Worm (Caenorhabditis elegans) whole organism, late embryonic: ENCODE measurements around the gene uroc-1.
"Not testable (repeated sequence)": the region's sequence is repeated elsewhere in the genome, so short reads cannot be mapped to it uniquely, and the experiment has no call there.

Experiments used
- C08G9.2 ChIP-seq: sonication (generic microtip); optimal IDR thresholded peaks from 2 replicates; lab custom pipeline; 2016; ENCODE audit warnings: mild to moderate bottlenecking, missing genetic modification characterization, moderate library complexity, missing compliant biosample characterization
- F13H6.1 ChIP-seq: sonication (generic microtip); optimal IDR thresholded peaks from 2 replicates; lab custom pipeline; 2016; ENCODE audit warnings: missing genetic modification characterization, missing compliant biosample characterization
- K09A11.1 ChIP-seq: sonication (generic microtip); optimal IDR thresholded peaks from 2 replicates; lab custom pipeline; 2017; ENCODE audit warnings: antibody characterized with exemption, mild to moderate bottlenecking, missing genetic modification characterization, missing compliant biosample characterization; ENCODE audit not compliant: insufficient read depth
- Y22D7AL.16 ChIP-seq: sonication (generic microtip); optimal IDR thresholded peaks from 2 replicates; lab custom pipeline; 2016; ENCODE audit warnings: missing genetic modification characterization, missing compliant biosample characterization
- ahr-1 ChIP-seq: sonication (generic microtip); optimal IDR thresholded peaks from 2 replicates; lab custom pipeline; 2016; ENCODE audit warnings: missing genetic modification characterization, missing compliant biosample characterization
- ama-1 ChIP-seq: fragments of 150-350 bp; optimal IDR thresholded peaks from 2 replicates; lab custom pipeline; 2014
- ceh-14 ChIP-seq: sonication (generic microtip); optimal IDR thresholded peaks from 2 replicates; lab custom pipeline; 2016; ENCODE audit warnings: missing genotype, missing genetic modification characterization, missing compliant biosample characterization
- ceh-19 ChIP-seq: fragments of 200-800 bp; sonication (Bioruptor generic); optimal IDR thresholded peaks from 2 replicates; lab custom pipeline; 2018; ENCODE audit warnings: mild to moderate bottlenecking, missing genetic modification characterization, missing compliant biosample characterization
- ceh-2 ChIP-seq: sonication (generic microtip); optimal IDR thresholded peaks from 2 replicates; lab custom pipeline; 2016; ENCODE audit warnings: missing genotype, missing genetic modification characterization, missing compliant biosample characterization
- ceh-31 ChIP-seq: sonication (generic microtip); optimal IDR thresholded peaks from 2 replicates; lab custom pipeline; 2016; ENCODE audit warnings: missing genetic modification characterization, missing compliant biosample characterization
- ceh-6 ChIP-seq: fragments of 200-800 bp; sonication (Bioruptor generic); optimal IDR thresholded peaks from 2 replicates; lab custom pipeline; 2018; ENCODE audit warnings: mild to moderate bottlenecking, missing genetic modification characterization, missing compliant biosample characterization
- che-1 ChIP-seq: sonication (generic microtip); optimal IDR thresholded peaks from 2 replicates; lab custom pipeline; 2016; ENCODE audit warnings: mild to moderate bottlenecking, missing genetic modification characterization, missing compliant biosample characterization
- dve-1 ChIP-seq: sonication (generic microtip); optimal IDR thresholded peaks from 2 replicates; lab custom pipeline; 2017; ENCODE audit warnings: antibody characterized with exemption, mild to moderate bottlenecking, missing genetic modification characterization, missing compliant biosample characterization
- elt-2 ChIP-seq: sonication (generic microtip); optimal IDR thresholded peaks from 2 replicates; lab custom pipeline; 2016; ENCODE audit warnings: missing genetic modification reagents, missing genetic modification characterization, missing compliant biosample characterization
- elt-4 ChIP-seq: sonication (generic microtip); optimal IDR thresholded peaks from 2 replicates; lab custom pipeline; 2016; ENCODE audit warnings: missing genetic modification characterization, missing compliant biosample characterization
- eyg-1 ChIP-seq: sonication (generic microtip); optimal IDR thresholded peaks from 2 replicates; lab custom pipeline; 2016; ENCODE audit warnings: missing genotype, missing genetic modification characterization, missing compliant biosample characterization
- fkh-10 ChIP-seq: fragments of 150-350 bp; optimal IDR thresholded peaks from 2 replicates; lab custom pipeline; 2014; ENCODE audit warnings: missing biosample characterization, missing genetic modification reagents, missing genetic modification characterization
- hlh-15 ChIP-seq: sonication (generic microtip); optimal IDR thresholded peaks from 2 replicates; lab custom pipeline; 2016; ENCODE audit warnings: missing genetic modification characterization, missing compliant biosample characterization
- lim-6 ChIP-seq: sonication (generic microtip); optimal IDR thresholded peaks from 2 replicates; lab custom pipeline; 2016; ENCODE audit warnings: missing genetic modification characterization, missing compliant biosample characterization
- lin-11 ChIP-seq: fragments of 200-800 bp; sonication (Bioruptor generic); optimal IDR thresholded peaks from 2 replicates; lab custom pipeline; 2018; ENCODE audit warnings: mild to moderate bottlenecking, missing genetic modification characterization, missing compliant biosample characterization
- nfya-1 ChIP-seq: sonication (generic microtip); optimal IDR thresholded peaks from 2 replicates; lab custom pipeline; 2017; ENCODE audit warnings: missing genetic modification characterization, mild to moderate bottlenecking, missing compliant biosample characterization, antibody characterized with exemption, moderate library complexity
- nhr-11 ChIP-seq: fragments of 150-350 bp; optimal IDR thresholded peaks from 2 replicates; lab custom pipeline; 2014; ENCODE audit warnings: missing biosample characterization, missing genetic modification characterization
- odd-2 ChIP-seq: sonication (generic microtip); optimal IDR thresholded peaks from 2 replicates; lab custom pipeline; 2017; ENCODE audit warnings: antibody characterized with exemption, mild to moderate bottlenecking, missing genetic modification characterization, missing compliant biosample characterization
- pag-3 ChIP-seq: sonication (generic microtip); optimal IDR thresholded peaks from 2 replicates; lab custom pipeline; 2016; ENCODE audit warnings: missing compliant biosample characterization, missing genetic modification characterization, borderline replicate concordance
- pat-9 ChIP-seq: fragments of 200-800 bp; sonication (Bioruptor generic); optimal IDR thresholded peaks from 2 replicates; lab custom pipeline; 2018; ENCODE audit warnings: mild to moderate bottlenecking, missing genetic modification characterization, moderate library complexity, missing compliant biosample characterization
- pax-1 ChIP-seq: fragments of 150-350 bp; optimal IDR thresholded peaks from 2 replicates; lab custom pipeline; 2014; ENCODE audit warnings: missing biosample characterization, missing genetic modification characterization
- pqm-1 ChIP-seq: sonication (generic microtip); optimal IDR thresholded peaks from 2 replicates; lab custom pipeline; 2016; ENCODE audit warnings: missing genetic modification characterization, missing compliant biosample characterization
- rnt-1 ChIP-seq: sonication (generic microtip); optimal IDR thresholded peaks from 2 replicates; lab custom pipeline; 2016; ENCODE audit warnings: missing genetic modification characterization, missing compliant biosample characterization
- sox-4 ChIP-seq: sonication (generic microtip); optimal IDR thresholded peaks from 2 replicates; lab custom pipeline; 2017; ENCODE audit warnings: mild to moderate bottlenecking, missing genetic modification characterization, inconsistent platforms, missing compliant biosample characterization
- syd-9 ChIP-seq: sonication (generic microtip); optimal IDR thresholded peaks from 2 replicates; lab custom pipeline; 2016; ENCODE audit warnings: mild to moderate bottlenecking, missing genetic modification characterization, moderate library complexity, missing compliant biosample characterization
- tbx-7 ChIP-seq: sonication (generic microtip); optimal IDR thresholded peaks from 2 replicates; lab custom pipeline; 2016; ENCODE audit warnings: missing genotype, missing genetic modification characterization, missing compliant biosample characterization
- ttx-3 ChIP-seq: sonication (generic microtip); optimal IDR thresholded peaks from 2 replicates; lab custom pipeline; 2016; ENCODE audit warnings: missing genetic modification reagents, missing genetic modification characterization, missing compliant biosample characterization
- unc-86 ChIP-seq: sonication (generic microtip); optimal IDR thresholded peaks from 2 replicates; lab custom pipeline; 2016; ENCODE audit warnings: missing genetic modification characterization, missing compliant biosample characterization
- zip-5 ChIP-seq: sonication (generic microtip); optimal IDR thresholded peaks from 2 replicates; lab custom pipeline; 2016; ENCODE audit warnings: missing genetic modification characterization, missing compliant biosample characterization

Gene uroc-1

DNA sequence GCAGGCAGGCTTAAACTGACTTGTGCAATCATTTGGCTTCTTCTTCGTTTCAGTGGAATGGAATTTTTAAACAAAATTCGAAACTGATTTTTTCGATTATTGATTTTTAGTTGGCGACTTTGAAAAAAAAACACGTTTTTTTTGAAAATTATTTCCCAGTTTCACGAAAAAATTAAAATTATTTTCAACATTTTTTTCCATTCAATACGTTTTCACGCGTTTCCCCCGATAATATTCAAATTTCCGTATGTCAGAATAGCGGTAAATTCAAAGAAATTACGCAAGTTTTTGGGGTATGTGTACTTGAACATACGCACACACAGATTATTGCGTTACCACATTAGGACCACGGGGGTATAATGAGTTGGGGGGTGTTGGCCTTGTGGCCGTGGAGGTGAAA, 35.4 kb downstream of the uroc-1 start, which contains the start of gene Y51H4A.935:
TSS of gene Y51H4A.935 (minus strand) at position 101 of the 400 bp plus-strand sequence.
- TF ChIP-seq syd-9; lin-11 (tag; lab: Kevin White, UChicago); rnt-1 (tag; lab: Kevin White, UChicago): not testable (repeated sequence)

DNA sequence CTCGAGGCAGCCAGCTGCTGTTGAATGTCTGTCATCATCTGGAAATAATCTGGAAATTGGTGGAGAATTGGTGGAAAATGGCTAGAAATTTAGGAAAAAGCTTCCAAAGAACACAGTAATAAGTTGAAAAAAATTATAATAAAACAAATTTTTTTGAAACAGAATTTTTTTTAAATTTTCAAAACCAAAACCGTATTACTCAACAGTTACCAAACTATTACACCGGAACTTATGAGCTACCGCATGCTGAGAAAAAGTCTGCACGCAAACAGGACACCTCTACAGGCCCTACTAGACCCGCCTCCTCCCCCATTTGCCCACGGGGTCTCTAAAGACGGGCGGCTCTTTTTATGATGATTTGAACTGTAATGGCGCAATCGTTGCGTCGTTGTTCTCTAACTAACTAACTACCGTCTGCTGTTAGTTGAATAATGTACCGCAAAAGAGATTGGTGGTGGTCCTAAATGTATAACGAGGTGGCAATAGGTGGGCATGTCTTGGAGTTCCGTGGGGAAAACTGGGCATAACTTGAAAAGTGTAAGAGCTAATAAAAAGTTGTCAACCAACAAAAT, 36.8 kb downstream of the uroc-1 start, which contains the start of gene zip-7:
TSS of gene zip-7 (minus strand) at position 51 of the 572 bp plus-strand sequence.
- TF ChIP-seq odd-2 (peak; percentile 5), pax-1 (no peak)

DNA sequence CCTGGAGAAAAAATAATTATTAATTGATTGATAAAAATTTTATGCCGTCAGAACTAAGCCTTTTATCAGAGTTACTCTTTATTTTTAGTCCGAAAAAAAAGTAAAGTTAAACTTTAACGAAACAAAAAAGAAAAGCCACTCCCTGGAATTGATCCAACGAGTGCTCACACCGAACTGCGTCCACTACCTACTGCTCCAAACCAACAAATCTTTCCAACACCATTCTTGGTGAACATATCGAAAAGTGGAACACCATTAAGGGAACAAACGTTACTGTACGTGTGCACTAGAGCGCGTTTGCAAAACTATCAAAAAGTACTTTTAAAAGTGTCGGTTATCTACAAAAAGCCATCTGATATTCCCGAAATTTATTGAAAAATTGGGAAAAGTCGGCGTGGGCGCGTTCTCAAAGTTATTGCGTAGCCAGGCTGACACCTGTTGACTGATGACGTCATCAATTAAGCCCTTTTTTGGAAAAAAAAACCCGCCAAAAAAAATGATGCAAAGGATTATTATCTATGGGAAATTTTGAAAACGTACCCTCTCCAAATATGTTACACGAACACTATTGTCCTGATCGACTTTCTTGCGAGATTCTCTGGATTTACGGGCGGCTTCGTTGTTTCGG, 38.8 kb downstream of the uroc-1 start:
- no peak for TF ChIP-seq tbx-7 (tag; lab: Kevin White, UChicago)
- no peak for TF ChIP-seq elt-2 (tag; lab: Kevin White, UChicago)
- no peak for TF ChIP-seq nfya-1 (tag; lab: Kevin White, UChicago)
- no peak for TF ChIP-seq C08G9.2 (tag; lab: Kevin White, UChicago)
- no peak for TF ChIP-seq fkh-10 (GFP tag; lab: Kevin White, UChicago)
- TF ChIP-seq eyg-1 = no peak
- no peak for TF ChIP-seq dve-1 (tag; lab: Kevin White, UChicago)
- no peak for TF ChIP-seq lim-6 (tag; lab: Kevin White, UChicago)
- no peak for TF ChIP-seq che-1 (tag; lab: Kevin White, UChicago)
- no peak for TF ChIP-seq pat-9 (tag; lab: Kevin White, UChicago)
- TF ChIP-seq elt-4 (tag; lab: Kevin White, UChicago) = no peak
- TF ChIP-seq sox-4 = no peak
- no peak for TF ChIP-seq K09A11.1
- no peak for TF ChIP-seq zip-5 (tag; lab: Kevin White, UChicago)
- TF ChIP-seq ama-1 (lab: Kevin White, UChicago) = no peak

DNA sequence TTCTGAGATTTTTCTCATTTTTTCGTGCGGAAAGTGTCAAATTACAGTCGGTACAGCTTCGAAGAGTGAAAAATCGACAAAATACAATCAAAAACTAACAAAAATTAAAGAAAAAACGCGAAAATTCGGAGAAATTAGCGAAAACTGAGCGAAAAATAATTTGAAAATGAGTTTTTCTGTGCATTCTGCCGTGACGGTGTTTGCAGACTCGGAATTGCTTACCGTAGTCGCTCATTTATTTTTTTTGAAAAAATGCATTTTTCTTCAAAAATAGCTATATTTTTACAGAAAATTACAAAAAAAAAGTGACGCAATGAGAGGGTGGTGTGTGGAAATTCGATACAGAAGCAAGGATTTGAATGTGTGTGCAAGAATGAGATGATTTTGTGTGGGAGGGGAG, 39.5 kb downstream of the uroc-1 start:
- TF ChIP-seq dve-1 (tag; lab: Kevin White, UChicago) = no peak
- TF ChIP-seq elt-4 (tag; lab: Kevin White, UChicago) = no peak
- TF ChIP-seq ceh-31 (tag; lab: Kevin White, UChicago) = no peak
- no peak for TF ChIP-seq F13H6.1
- TF ChIP-seq odd-2 = no peak
- no peak for TF ChIP-seq hlh-15 (tag; lab: Kevin White, UChicago)
- TF ChIP-seq elt-2 (tag; lab: Kevin White, UChicago) = no peak
- no peak for TF ChIP-seq nhr-11 (tag; lab: Kevin White, UChicago)
- TF ChIP-seq pqm-1 (tag; lab: Kevin White, UChicago) = no peak
- no peak for TF ChIP-seq ceh-6 (GFP tag; lab: Kevin White, UChicago)
- TF ChIP-seq ttx-3 (tag; lab: Kevin White, UChicago) = no peak

DNA sequence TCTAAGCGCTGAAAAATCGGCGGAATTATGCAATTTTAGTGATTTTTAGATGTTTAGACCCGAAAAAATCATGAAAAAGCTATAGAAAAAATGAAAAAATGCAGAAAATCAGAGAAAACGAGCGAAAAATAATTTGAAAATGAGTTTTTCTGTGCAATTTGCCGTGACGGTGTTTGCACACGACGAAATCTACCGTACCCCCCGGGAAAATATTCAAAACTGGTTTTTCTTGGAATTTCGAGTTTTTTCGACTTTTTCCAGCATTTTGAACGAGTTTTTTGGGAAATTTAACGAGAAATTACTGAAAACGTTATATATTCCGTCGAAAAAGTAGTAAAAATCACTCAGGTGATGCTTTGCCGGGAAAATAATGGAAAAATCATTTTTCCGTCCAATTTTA, 40.2 kb downstream of the uroc-1 start:
- TF ChIP-seq ahr-1 (tag; lab: Kevin White, UChicago) (no peak), ceh-14 (tag; lab: Kevin White, UChicago) (no peak), ceh-19 (GFP tag; lab: Kevin White, UChicago) (no peak), unc-86 (tag; lab: Kevin White, UChicago) (no peak), ceh-2 (tag; lab: Kevin White, UChicago) (no peak), pag-3 (tag; lab: Kevin White, UChicago) (no peak), che-1 (tag; lab: Kevin White, UChicago) (no peak), odd-2 (no peak), Y22D7AL.16 (tag; lab: Kevin White, UChicago) (no peak)
